Worm (Caenorhabditis elegans) whole organism, young adult: Measurements from ENCODE around the gene Y79H2A.12.
A peak's percentile ranks its signal among the peaks of the same experiment; 100 is the strongest.

Experiments
- B0035.1 ChIP-seq: sonication (generic microtip); optimal IDR thresholded peaks from 2 replicates; lab custom pipeline; 2016; ENCODE audit warnings: missing genetic modification characterization, mild to moderate bottlenecking, missing compliant biosample characterization, missing genotype, missing genetic modification reagents
- F57A8.1 ChIP-seq: fragments of 200-800 bp; sonication (Bioruptor generic); optimal IDR thresholded peaks from 2 replicates; lab custom pipeline; 2018; ENCODE audit warnings: mild to moderate bottlenecking, missing genetic modification characterization, moderate library complexity, missing compliant biosample characterization
- Y53F4B.3 ChIP-seq: fragments of 200-800 bp; sonication (Bioruptor generic); IDR thresholded peaks from 2 replicates; pipeline ENCODE4 v1.3.6; 2022; ENCODE audit warnings: missing genetic modification reagents, missing genetic modification characterization, missing compliant biosample characterization
- Y67H2A.10 ChIP-seq: fragments of 200-800 bp; sonication (Bioruptor generic); conservative IDR thresholded peaks from 2 replicates; pipeline ENCODE4 v1.3.6; 2022; ENCODE audit warnings: missing genetic modification reagents, missing genetic modification characterization, missing compliant biosample characterization
- Y95B8A.8 ChIP-seq: fragments of 200-800 bp; sonication (Bioruptor generic); IDR thresholded peaks from 2 replicates; pipeline ENCODE4 v1.3.6; 2022; ENCODE audit warnings: missing genetic modification reagents, missing genetic modification characterization, missing compliant biosample characterization
- ZK185.1 ChIP-seq: sonication (generic microtip); optimal IDR thresholded peaks from 2 replicates; lab custom pipeline; 2016; ENCODE audit warnings: mild to moderate bottlenecking, missing genetic modification characterization, missing compliant biosample characterization; ENCODE audit not compliant: poor library complexity, severe bottlenecking
- aptf-2 ChIP-seq: fragments of 200-800 bp; sonication (Bioruptor generic); conservative IDR thresholded peaks from 2 replicates; pipeline ENCODE4 v1.3.6; 2022; ENCODE audit warnings: missing genetic modification reagents, missing genetic modification characterization, missing compliant biosample characterization
- bed-1 ChIP-seq: fragments of 200-800 bp; sonication (Bioruptor generic); IDR thresholded peaks from 2 replicates; pipeline ENCODE4 v1.3.6; 2022; ENCODE audit warnings: missing genetic modification reagents, missing genetic modification characterization, missing compliant biosample characterization
- ceh-58 ChIP-seq: fragments of 200-800 bp; sonication (Bioruptor generic); IDR thresholded peaks from 2 replicates; pipeline ENCODE4 v1.3.6; 2022; ENCODE audit warnings: missing genetic modification characterization, missing compliant biosample characterization
- dox-1 ChIP-seq: fragments of 200-800 bp; sonication (Bioruptor generic); IDR thresholded peaks from 2 replicates; pipeline ENCODE4 v1.3.6; 2022; ENCODE audit warnings: missing genetic modification reagents, missing genetic modification characterization, missing compliant biosample characterization
- egrh-3 ChIP-seq: fragments of 200-800 bp; sonication (Bioruptor generic); IDR thresholded peaks from 2 replicates; pipeline ENCODE4 v1.3.6; 2022; ENCODE audit warnings: missing genetic modification reagents, missing genetic modification characterization, missing compliant biosample characterization
- him-1 ChIP-seq: sonication (generic microtip); optimal IDR thresholded peaks from 2 replicates; lab custom pipeline; 2016; ENCODE audit warnings: missing genotype, missing genetic modification reagents, missing genetic modification characterization, missing compliant biosample characterization
- hmg-1.2 ChIP-seq: fragments of 200-800 bp; sonication (Bioruptor generic); IDR thresholded peaks from 2 replicates; pipeline ENCODE4 v1.3.6; 2022; ENCODE audit warnings: missing genetic modification reagents, missing genetic modification characterization, missing compliant biosample characterization
- hsf-1 ChIP-seq: fragments of 200-800 bp; sonication (Bioruptor generic); IDR thresholded peaks from 2 replicates; pipeline ENCODE4 v1.3.6; 2022; ENCODE audit warnings: missing genetic modification reagents, missing genetic modification characterization, missing compliant biosample characterization
- lin-26 ChIP-seq: fragments of 200-800 bp; sonication (Bioruptor generic); IDR thresholded peaks from 2 replicates; pipeline ENCODE4 v1.3.6; 2022; ENCODE audit warnings: missing genetic modification reagents, missing genetic modification characterization, missing compliant biosample characterization
- lin-40 ChIP-seq: sonication (generic microtip); optimal IDR thresholded peaks from 2 replicates; lab custom pipeline; 2016; ENCODE audit warnings: missing genetic modification characterization, mild to moderate bottlenecking, missing compliant biosample characterization, missing genotype, missing genetic modification reagents
- lin-54 ChIP-seq: fragments of 200-800 bp; sonication (Bioruptor generic); optimal IDR thresholded peaks from 2 replicates; lab custom pipeline; 2018; ENCODE audit warnings: mild to moderate bottlenecking, missing genetic modification characterization, missing compliant biosample characterization
- lir-1 ChIP-seq: fragments of 200-800 bp; sonication (Bioruptor generic); conservative IDR thresholded peaks from 2 replicates; pipeline ENCODE4 v1.3.6; 2022; ENCODE audit warnings: missing genetic modification reagents, missing genetic modification characterization, missing compliant biosample characterization
- lsl-1 ChIP-seq: fragments of 200-800 bp; sonication (Bioruptor generic); optimal IDR thresholded peaks from 2 replicates; lab custom pipeline; 2018; ENCODE audit warnings: mild to moderate bottlenecking, missing genetic modification characterization, moderate library complexity, missing compliant biosample characterization
- madf-3 ChIP-seq: fragments of 200-800 bp; sonication (Bioruptor generic); IDR thresholded peaks from 2 replicates; pipeline ENCODE4 v1.3.6; 2022; ENCODE audit warnings: missing genetic modification reagents, missing genetic modification characterization, missing compliant biosample characterization
- madf-6 ChIP-seq: fragments of 200-800 bp; sonication (Bioruptor generic); IDR thresholded peaks from 2 replicates; pipeline ENCODE4 v1.3.6; 2022; ENCODE audit warnings: missing genetic modification reagents, missing genetic modification characterization, missing compliant biosample characterization
- madf-8 ChIP-seq: fragments of 200-800 bp; sonication (Bioruptor generic); conservative IDR thresholded peaks from 2 replicates; pipeline ENCODE4 v1.3.6; 2022; ENCODE audit warnings: missing genetic modification reagents, missing genetic modification characterization, missing compliant biosample characterization
- mes-4 ChIP-seq: sonication (generic microtip); optimal IDR thresholded peaks from 2 replicates; lab custom pipeline; 2016; ENCODE audit warnings: missing genotype, missing genetic modification characterization, missing compliant biosample characterization
- nfyb-1 ChIP-seq: fragments of 200-800 bp; sonication (Bioruptor generic); IDR thresholded peaks from 2 replicates; pipeline ENCODE4 v1.3.6; 2022; ENCODE audit warnings: missing genetic modification reagents, missing genetic modification characterization, missing compliant biosample characterization
- nhr-80 ChIP-seq: sonication (generic microtip); optimal IDR thresholded peaks from 2 replicates; lab custom pipeline; 2016; ENCODE audit warnings: missing genetic modification characterization, missing compliant biosample characterization
- nhr-90 ChIP-seq: sonication (generic microtip); optimal IDR thresholded peaks from 2 replicates; lab custom pipeline; 2016; ENCODE audit warnings: missing genotype, mild to moderate bottlenecking, missing genetic modification characterization, missing compliant biosample characterization
- pha-4 ChIP-seq: fragments of 150-350 bp; sonication (generic microtip); optimal IDR thresholded peaks from 2 replicates; lab custom pipeline; 2014; ENCODE audit warnings: missing biosample characterization, missing genetic modification reagents, missing genetic modification characterization
- rcor-1 ChIP-seq: fragments of 200-800 bp; sonication (Bioruptor generic); IDR thresholded peaks from 2 replicates; pipeline ENCODE4 v1.3.6; 2022; ENCODE audit warnings: missing genetic modification reagents, missing genetic modification characterization, missing compliant biosample characterization
- sea-2 ChIP-seq: fragments of 200-800 bp; sonication (Bioruptor generic); IDR thresholded peaks from 2 replicates; pipeline ENCODE4 v1.3.6; 2022; ENCODE audit warnings: missing genetic modification characterization, missing compliant biosample characterization
- snpc-3.4 ChIP-seq: sonication (generic microtip); optimal IDR thresholded peaks from 2 replicates; lab custom pipeline; 2017; ENCODE audit warnings: missing genetic modification characterization, mild to moderate bottlenecking, missing compliant biosample characterization, antibody characterized with exemption, moderate library complexity, missing genotype, missing genetic modification reagents
- tbp1 ChIP-seq: fragments of 200-800 bp; sonication (Bioruptor generic); optimal IDR thresholded peaks from 2 replicates; lab custom pipeline; 2018; ENCODE audit warnings: mild to moderate bottlenecking, missing genetic modification characterization, missing compliant biosample characterization
- xnd-1 ChIP-seq: sonication (generic microtip); optimal IDR thresholded peaks from 2 replicates; lab custom pipeline; 2016; ENCODE audit warnings: missing genotype, missing genetic modification reagents, missing genetic modification characterization, missing compliant biosample characterization
- zfh-2 ChIP-seq: fragments of 200-800 bp; sonication (Bioruptor generic); conservative IDR thresholded peaks from 2 replicates; pipeline ENCODE4 v1.3.6; 2022; ENCODE audit warnings: missing genetic modification reagents, missing genetic modification characterization, missing compliant biosample characterization

Gene Y79H2A.12

DNA sequence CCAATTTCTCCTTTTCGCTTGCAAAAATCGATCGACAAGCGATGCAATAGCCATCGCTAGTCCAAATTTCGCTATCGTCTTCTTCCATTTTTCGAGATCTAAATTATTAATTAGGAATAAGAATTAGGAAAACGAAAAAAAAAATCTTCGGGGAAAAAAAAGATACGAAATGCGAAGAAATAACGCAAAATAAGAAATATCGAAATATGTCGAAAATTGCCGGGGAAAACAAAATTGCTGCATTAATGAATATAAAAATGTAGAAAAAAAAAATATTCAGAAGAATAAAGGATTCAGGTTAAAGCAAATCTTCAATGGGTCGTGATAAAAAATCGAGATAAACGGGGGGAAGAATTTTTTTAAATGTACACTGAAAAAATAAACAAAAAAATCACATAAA, 23.5 kb upstream of the Y79H2A.12 start, which contains the start of gene Y79H2A.3:
Gene Y79H2A.3, minus strand, starts transcription at position 101 of the 400 bp plus-strand sequence.
- TF ChIP-seq snpc-3.4 (tag; lab: Kevin White, UChicago) (no peak), tbp1 (no peak), nhr-80 (no peak), lir-1 (no peak), lin-54 (GFP tag; lab: Kevin White, UChicago) (no peak), aptf-2 (GFP tag; lab: Robert Waterston, UW) (no peak), hsf-1 (GFP tag; lab: Robert Waterston, UW) (no peak), lsl-1 (GFP tag; lab: Kevin White, UChicago) (no peak), F57A8.1 (GFP tag; lab: Kevin White, UChicago) (no peak), hmg-1.2 (GFP tag; lab: Robert Waterston, UW) (no peak), rcor-1 (no peak), ZK185.1 (tag; lab: Kevin White, UChicago) (no peak), lin-40 (tag; lab: Kevin White, UChicago) (no peak), lin-26 (no peak), bed-1 (GFP tag; lab: Robert Waterston, UW) (no peak), xnd-1 (no peak), nhr-90 (tag; lab: Kevin White, UChicago) (no peak), Y53F4B.3 (GFP tag; lab: Robert Waterston, UW) (no peak), madf-6 (GFP tag; lab: Robert Waterston, UW) (no peak), B0035.1 (tag; lab: Kevin White, UChicago) (no peak)

ce11 chrIII:12040999-12041398, 12.3 kb upstream of the Y79H2A.12 start, which contains the start of gene Y79H2A.4:
Gene Y79H2A.4, plus strand, starts transcription at chrIII:12041299.
- no peak for TF ChIP-seq ceh-58 (GFP tag; lab: Robert Waterston, UW)
- TF ChIP-seq lin-26, result no peak
- no peak for TF ChIP-seq sea-2
- no peak for TF ChIP-seq madf-3 (GFP tag; lab: Robert Waterston, UW)
- TF ChIP-seq hsf-1 (GFP tag; lab: Robert Waterston, UW), result no peak
- TF ChIP-seq Y67H2A.10 (GFP tag; lab: Robert Waterston, UW), result no peak
- TF ChIP-seq dox-1, result no peak
- TF ChIP-seq madf-8 (GFP tag; lab: Robert Waterston, UW), result no peak
- no peak for TF ChIP-seq nhr-90 (tag; lab: Kevin White, UChicago)
- no peak for TF ChIP-seq pha-4 (tag; lab: Kevin White, UChicago)
- TF ChIP-seq, all 124 proteins: peak for 0

DNA sequence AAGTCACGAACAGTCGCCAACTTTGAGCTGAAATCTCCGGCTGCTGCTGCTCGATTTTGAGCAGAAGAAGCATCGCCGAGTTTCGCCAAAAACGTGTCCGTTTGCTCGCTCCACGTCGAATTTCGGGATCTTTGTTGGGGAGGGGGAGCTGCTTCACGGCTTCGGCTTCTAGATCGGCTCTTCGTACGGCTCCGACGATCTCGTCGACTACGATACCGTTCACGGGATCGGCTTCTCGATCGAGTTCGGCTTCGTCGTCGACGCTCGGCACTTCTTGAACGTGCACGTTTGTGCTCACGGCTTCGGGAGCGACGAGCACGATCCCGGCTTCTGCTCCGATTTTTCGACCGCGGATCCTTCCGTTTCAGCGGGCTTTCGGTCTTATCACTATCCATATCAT, 8.5 kb upstream of the Y79H2A.12 start:
- peak; percentile 90 for TF ChIP-seq zfh-2 (GFP tag; lab: Robert Waterston, UW)
- TF ChIP-seq xnd-1, result no peak
- no peak for TF ChIP-seq mes-4
- TF ChIP-seq egrh-3 (GFP tag; lab: Robert Waterston, UW), result peak; percentile 70; the same call in 1 of the 2 replicates
- TF ChIP-seq nfyb-1, result 0 out of 2 replicates have a peak, but pooled peaks have one; percentile 16
- TF ChIP-seq him-1, result no peak
- TF ChIP-seq Y95B8A.8 (GFP tag; lab: Robert Waterston, UW), result no peak

- no peak for TF ChIP-seq xnd-1
- peak; percentile 81 for TF ChIP-seq egrh-3 (GFP tag; lab: Robert Waterston, UW)
- TF ChIP-seq zfh-2 (GFP tag; lab: Robert Waterston, UW), result peak; percentile 90
Observed at ce11 chrIII:12034311-12034710, 5.6 kb upstream of the Y79H2A.12 start.
